Worm (Caenorhabditis elegans) whole organism, L4 larva: ENCODE measurements around the gene daf-12.

Source experiments
- dve-1 ChIP-seq: sonication (generic microtip); optimal IDR thresholded peaks from 2 replicates; lab custom pipeline; 2017; ENCODE audit warnings: antibody characterized with exemption, mild to moderate bottlenecking, missing genetic modification characterization, missing compliant biosample characterization; ENCODE audit not compliant: insufficient read depth
- fos-1 ChIP-seq: fragments of 150-350 bp; optimal IDR thresholded peaks from 2 replicates; lab custom pipeline; 2014; ENCODE audit warnings: missing biosample characterization, missing genetic modification characterization
- lin-13 ChIP-seq: fragments of 150-350 bp; optimal IDR thresholded peaks from 2 replicates; lab custom pipeline; 2014; ENCODE audit warnings: missing biosample characterization, missing genetic modification reagents, missing genetic modification characterization
- nhr-10 ChIP-seq: fragments of 150-350 bp; optimal IDR thresholded peaks from 2 replicates; lab custom pipeline; 2014; ENCODE audit warnings: missing biosample characterization, missing genetic modification characterization
- nhr-48 ChIP-seq: sonication (generic microtip); optimal IDR thresholded peaks from 2 replicates; lab custom pipeline; 2016; ENCODE audit warnings: mild to moderate bottlenecking, missing genetic modification characterization, missing compliant biosample characterization
- nhr-77 ChIP-seq: fragments of 150-350 bp; optimal IDR thresholded peaks from 2 replicates; lab custom pipeline; 2014; ENCODE audit warnings: missing biosample characterization, missing genetic modification characterization
- pqm-1 ChIP-seq: sonication (generic microtip); optimal IDR thresholded peaks from 2 replicates; lab custom pipeline; 2017; ENCODE audit warnings: missing biosample characterization, missing genetic modification characterization

DNA sequence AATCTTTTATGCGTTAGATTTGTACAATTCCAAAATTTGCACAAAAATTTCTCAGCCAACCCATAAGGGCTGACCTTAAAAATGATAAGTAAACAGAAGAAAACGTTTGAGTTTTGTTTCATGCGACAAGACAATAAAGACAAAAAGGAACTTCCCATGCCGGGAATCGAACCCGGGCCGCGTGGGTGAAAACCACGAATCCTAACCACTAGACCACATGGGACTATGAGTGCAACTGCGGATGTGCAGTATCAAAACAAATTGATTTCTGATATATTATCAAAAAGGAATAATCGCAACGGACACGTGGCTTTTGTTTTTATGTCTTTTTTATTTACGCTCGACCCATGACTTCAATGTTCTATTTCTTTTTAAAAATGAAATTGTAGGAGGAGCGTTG is 31.2 kb downstream of the daf-12 start:
- TF ChIP-seq nhr-48 (tag; lab: Kevin White, UChicago), result no peak
- TF ChIP-seq fos-1 (tag; lab: Kevin White, UChicago), result no peak
- no peak for TF ChIP-seq nhr-10 (tag; lab: Kevin White, UChicago)
- peak; percentile 44 for TF ChIP-seq dve-1
- TF ChIP-seq lin-13 (GFP tag; lab: Kevin White, UChicago), result no peak
- TF ChIP-seq pqm-1 (tag; lab: Kevin White, UChicago), result no peak
- no peak for TF ChIP-seq nhr-77 (tag; lab: Kevin White, UChicago)
